Worm (Caenorhabditis elegans) whole organism, late embryonic: ENCODE results near the gene R144.11.

Experiments
- C08G9.2 ChIP-seq: sonication (generic microtip); optimal IDR thresholded peaks from 2 replicates; lab custom pipeline; 2016; ENCODE audit warnings: mild to moderate bottlenecking, missing genetic modification characterization, moderate library complexity, missing compliant biosample characterization
- K02D7.2 ChIP-seq: sonication (generic microtip); optimal IDR thresholded peaks from 2 replicates; lab custom pipeline; 2017; ENCODE audit warnings: mild to moderate bottlenecking, missing genetic modification characterization, missing compliant biosample characterization
- K09A11.1 ChIP-seq: sonication (generic microtip); optimal IDR thresholded peaks from 2 replicates; lab custom pipeline; 2017; ENCODE audit warnings: antibody characterized with exemption, mild to moderate bottlenecking, missing genetic modification characterization, missing compliant biosample characterization; ENCODE audit not compliant: insufficient read depth
- ahr-1 ChIP-seq: sonication (generic microtip); optimal IDR thresholded peaks from 2 replicates; lab custom pipeline; 2016; ENCODE audit warnings: missing genetic modification characterization, missing compliant biosample characterization
- ama-1 ChIP-seq: fragments of 150-350 bp; optimal IDR thresholded peaks from 2 replicates; lab custom pipeline; 2014
- ceh-14 ChIP-seq: sonication (generic microtip); optimal IDR thresholded peaks from 2 replicates; lab custom pipeline; 2016; ENCODE audit warnings: missing genotype, missing genetic modification characterization, missing compliant biosample characterization
- ceh-18 ChIP-seq: sonication (generic microtip); optimal IDR thresholded peaks from 2 replicates; lab custom pipeline; 2016; ENCODE audit warnings: missing genetic modification characterization, missing compliant biosample characterization
- ceh-2 ChIP-seq: sonication (generic microtip); optimal IDR thresholded peaks from 2 replicates; lab custom pipeline; 2016; ENCODE audit warnings: missing genotype, missing genetic modification characterization, missing compliant biosample characterization
- ceh-24 ChIP-seq: sonication (generic microtip); optimal IDR thresholded peaks from 2 replicates; lab custom pipeline; 2016; ENCODE audit warnings: mild to moderate bottlenecking, missing genetic modification characterization, missing compliant biosample characterization
- ceh-30 ChIP-seq: fragments of 150-350 bp; optimal IDR thresholded peaks from 2 replicates; lab custom pipeline; 2014; ENCODE audit warnings: missing biosample characterization, missing genetic modification characterization
- ceh-31 ChIP-seq: sonication (generic microtip); optimal IDR thresholded peaks from 2 replicates; lab custom pipeline; 2016; ENCODE audit warnings: missing genetic modification characterization, missing compliant biosample characterization
- ceh-48 ChIP-seq: sonication (generic microtip); optimal IDR thresholded peaks from 2 replicates; lab custom pipeline; 2016; ENCODE audit warnings: missing genetic modification characterization, inconsistent platforms, missing compliant biosample characterization
- elt-2 ChIP-seq: sonication (generic microtip); optimal IDR thresholded peaks from 2 replicates; lab custom pipeline; 2016; ENCODE audit warnings: missing genetic modification reagents, missing genetic modification characterization, missing compliant biosample characterization
- ets-4 ChIP-seq: sonication (generic microtip); optimal IDR thresholded peaks from 2 replicates; lab custom pipeline; 2016; ENCODE audit warnings: missing genetic modification characterization, missing compliant biosample characterization
- fax-1 ChIP-seq: sonication (generic microtip); optimal IDR thresholded peaks from 2 replicates; lab custom pipeline; 2016; ENCODE audit warnings: missing genotype, missing genetic modification characterization, missing compliant biosample characterization
- fkh-10 ChIP-seq: fragments of 150-350 bp; optimal IDR thresholded peaks from 2 replicates; lab custom pipeline; 2014; ENCODE audit warnings: missing biosample characterization, missing genetic modification reagents, missing genetic modification characterization
- gmeb-2 ChIP-seq: sonication (generic microtip); optimal IDR thresholded peaks from 2 replicates; lab custom pipeline; 2016; ENCODE audit warnings: missing genetic modification characterization, inconsistent platforms, missing compliant biosample characterization
- hlh-13 ChIP-seq: fragments of 200-800 bp; sonication (Bioruptor generic); optimal IDR thresholded peaks from 2 replicates; lab custom pipeline; 2018; ENCODE audit warnings: mild to moderate bottlenecking, missing genetic modification characterization, missing compliant biosample characterization
- hlh-30 ChIP-seq: sonication (generic microtip); optimal IDR thresholded peaks from 2 replicates; lab custom pipeline; 2017; ENCODE audit warnings: antibody characterized with exemption, missing genetic modification characterization, missing compliant biosample characterization; ENCODE audit not compliant: insufficient read depth
- hlh-6 ChIP-seq: sonication (generic microtip); optimal IDR thresholded peaks from 2 replicates; lab custom pipeline; 2016; ENCODE audit warnings: missing genotype, missing genetic modification characterization, missing compliant biosample characterization
- lim-6 ChIP-seq: sonication (generic microtip); optimal IDR thresholded peaks from 2 replicates; lab custom pipeline; 2016; ENCODE audit warnings: missing genetic modification characterization, missing compliant biosample characterization
- nfya-1 ChIP-seq: sonication (generic microtip); optimal IDR thresholded peaks from 2 replicates; lab custom pipeline; 2017; ENCODE audit warnings: missing genetic modification characterization, mild to moderate bottlenecking, missing compliant biosample characterization, antibody characterized with exemption, moderate library complexity
- nhr-232 ChIP-seq: sonication (generic microtip); optimal IDR thresholded peaks from 2 replicates; lab custom pipeline; 2016; ENCODE audit warnings: missing genetic modification characterization, missing compliant biosample characterization
- pax-1 ChIP-seq: fragments of 150-350 bp; optimal IDR thresholded peaks from 2 replicates; lab custom pipeline; 2014; ENCODE audit warnings: missing biosample characterization, missing genetic modification characterization
- pha-2 ChIP-seq: sonication (generic microtip); optimal IDR thresholded peaks from 2 replicates; lab custom pipeline; 2017; ENCODE audit warnings: mild to moderate bottlenecking, missing genetic modification characterization, missing compliant biosample characterization
- pqm-1 ChIP-seq: sonication (generic microtip); optimal IDR thresholded peaks from 2 replicates; lab custom pipeline; 2016; ENCODE audit warnings: missing genetic modification characterization, missing compliant biosample characterization
- pros-1 ChIP-seq: fragments of 150-350 bp; optimal IDR thresholded peaks from 2 replicates; lab custom pipeline; 2014; ENCODE audit warnings: missing biosample characterization, missing genetic modification reagents, missing genetic modification characterization
- ref-2 ChIP-seq: sonication (generic microtip); optimal IDR thresholded peaks from 2 replicates; lab custom pipeline; 2016; ENCODE audit warnings: missing genetic modification characterization, missing compliant biosample characterization
- rnt-1 ChIP-seq: sonication (generic microtip); optimal IDR thresholded peaks from 2 replicates; lab custom pipeline; 2016; ENCODE audit warnings: missing genetic modification characterization, missing compliant biosample characterization
- sox-2 ChIP-seq: fragments of 200-800 bp; sonication (Bioruptor generic); IDR thresholded peaks from 2 replicates; pipeline ENCODE4 v1.3.6; 2022; ENCODE audit warnings: missing genetic modification reagents, missing genetic modification characterization, missing compliant biosample characterization
- tbx-2 ChIP-seq: sonication (generic microtip); optimal IDR thresholded peaks from 2 replicates; lab custom pipeline; 2016; ENCODE audit warnings: missing genetic modification characterization, missing compliant biosample characterization
- tbx-7 ChIP-seq: sonication (generic microtip); optimal IDR thresholded peaks from 2 replicates; lab custom pipeline; 2016; ENCODE audit warnings: missing genotype, missing genetic modification characterization, missing compliant biosample characterization
- ttx-3 ChIP-seq: sonication (generic microtip); optimal IDR thresholded peaks from 2 replicates; lab custom pipeline; 2016; ENCODE audit warnings: missing genetic modification reagents, missing genetic modification characterization, missing compliant biosample characterization
- unc-42 ChIP-seq: sonication (generic microtip); optimal IDR thresholded peaks from 2 replicates; lab custom pipeline; 2016; ENCODE audit warnings: missing genotype, missing genetic modification characterization, missing compliant biosample characterization
- unc-55 ChIP-seq: sonication (generic microtip); optimal IDR thresholded peaks from 2 replicates; lab custom pipeline; 2017; ENCODE audit warnings: missing biosample characterization, missing genetic modification reagents, missing genetic modification characterization
- unc-86 ChIP-seq: sonication (generic microtip); optimal IDR thresholded peaks from 2 replicates; lab custom pipeline; 2016; ENCODE audit warnings: missing genetic modification characterization, missing compliant biosample characterization
- ztf-16 ChIP-seq: sonication (generic microtip); optimal IDR thresholded peaks from 2 replicates; lab custom pipeline; 2017; ENCODE audit warnings: missing genetic modification characterization, missing compliant biosample characterization

R144.11 gene

ce11 chrIII:5025136-5025629 is 16.6 kb upstream of the R144.11 start:
- TF ChIP-seq ama-1 (lab: Kevin White, UChicago) (peak; percentile 34), sox-2 (GFP tag; lab: Robert Waterston, UW) (no peak)

- TF ChIP-seq fkh-10 (no peak), elt-2 (tag; lab: Kevin White, UChicago) (no peak), sox-2 (GFP tag; lab: Robert Waterston, UW) (no peak), ceh-30 (tag; lab: Kevin White, UChicago) (no peak), ref-2 (peak; percentile 63), pros-1 (tag; lab: Kevin White, UChicago) (peak; percentile 14), rnt-1 (tag; lab: Kevin White, UChicago) (peak; percentile 35), tbx-7 (tag; lab: Kevin White, UChicago) (no peak), hlh-30 (tag; lab: Kevin White, UChicago) (peak; percentile 88), ceh-2 (tag; lab: Kevin White, UChicago) (peak; percentile 18), unc-55 (GFP tag; lab: Kevin White, UChicago) (peak; percentile 70), unc-86 (tag; lab: Kevin White, UChicago) (peak; percentile 7), nfya-1 (tag; lab: Kevin White, UChicago) (peak; percentile 68), ceh-18 (tag; lab: Kevin White, UChicago) (no peak), ztf-16 (tag; lab: Kevin White, UChicago) (no peak), tbx-2 (tag; lab: Kevin White, UChicago) (peak; percentile 17), ceh-48 (peak; percentile 83), ceh-31 (tag; lab: Kevin White, UChicago) (peak; percentile 53), ets-4 (tag; lab: Kevin White, UChicago) (peak; percentile 43), pha-2 (no peak), unc-42 (tag; lab: Kevin White, UChicago) (peak; percentile 27)
- TF ChIP-seq, all 69 proteins: peak for 13
These were observed 15.8 kb upstream of the R144.11 start, which contains the start of gene pcf-11 for ce11 chrIII:5024393-5024964. Gene pcf-11 (plus strand): TSS chrIII:5024914.

DNA sequence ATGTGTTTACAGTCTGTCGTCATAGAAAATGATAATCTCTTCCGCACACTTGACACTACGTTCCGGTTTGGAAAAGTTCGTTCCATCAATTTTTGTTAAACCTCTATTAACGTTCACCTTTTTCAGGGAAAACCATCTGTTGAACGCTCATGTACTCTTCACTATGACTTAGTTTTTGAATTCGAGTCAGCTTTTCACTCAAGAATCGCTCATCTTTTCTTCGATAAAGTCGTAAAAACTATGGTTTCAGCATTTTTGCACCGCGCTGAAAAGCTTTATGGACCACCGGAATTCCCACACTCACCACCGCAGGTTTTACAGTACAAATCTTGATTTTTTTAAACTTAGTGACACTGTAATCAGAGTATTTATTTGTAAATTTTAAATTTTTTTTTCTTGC is 15.0 kb upstream of the R144.11 start:
- TF ChIP-seq fax-1 (tag; lab: Kevin White, UChicago) (no peak), ref-2 (no peak), ceh-14 (tag; lab: Kevin White, UChicago) (no peak), ahr-1 (tag; lab: Kevin White, UChicago) (no peak), unc-86 (tag; lab: Kevin White, UChicago) (no peak), ceh-31 (tag; lab: Kevin White, UChicago) (no peak), pqm-1 (tag; lab: Kevin White, UChicago) (no peak), hlh-13 (GFP tag; lab: Kevin White, UChicago) (no peak), tbx-7 (tag; lab: Kevin White, UChicago) (no peak)

DNA sequence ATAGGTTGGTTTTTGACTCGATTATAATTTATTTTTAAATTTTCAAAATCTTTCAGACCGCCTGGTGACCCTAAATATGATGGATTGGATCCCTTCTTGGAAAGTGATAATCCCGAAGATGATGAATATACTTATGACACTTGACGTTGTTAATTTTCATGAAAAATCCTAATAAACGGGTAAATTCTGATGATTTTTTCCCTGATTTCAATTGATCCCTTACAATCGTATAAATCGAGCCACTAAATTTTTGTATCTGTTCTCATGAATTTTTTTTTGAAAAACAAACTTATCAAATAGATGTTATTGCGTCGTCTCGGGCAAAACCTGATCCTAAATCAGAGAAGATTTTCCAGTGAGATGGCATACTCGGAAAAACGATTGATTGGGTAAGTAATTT is 14.3 kb upstream of the R144.11 start, which contains the start of gene R144.13:
Gene R144.13, plus strand, starts transcription at position 301 of the 400 bp plus-strand sequence.
- TF ChIP-seq ceh-48 (no peak), ceh-24 (tag; lab: Kevin White, UChicago) (no peak), K02D7.2 (tag; lab: Kevin White, UChicago) (no peak), hlh-6 (no peak), ttx-3 (tag; lab: Kevin White, UChicago) (no peak), nhr-232 (no peak)

ce11 chrIII:5021689-5022088 is 13.1 kb upstream of the R144.11 start, which contains the start of gene R144.3:
Gene R144.3 (plus strand): TSS chrIII:5021989.
- TF ChIP-seq sox-2 (GFP tag; lab: Robert Waterston, UW) (no peak), C08G9.2 (tag; lab: Kevin White, UChicago) (no peak), ceh-31 (tag; lab: Kevin White, UChicago) (no peak), rnt-1 (tag; lab: Kevin White, UChicago) (no peak), tbx-7 (tag; lab: Kevin White, UChicago) (no peak), K09A11.1 (tag; lab: Kevin White, UChicago) (no peak), gmeb-2 (tag; lab: Kevin White, UChicago) (no peak), lim-6 (tag; lab: Kevin White, UChicago) (no peak), hlh-13 (GFP tag; lab: Kevin White, UChicago) (no peak), pax-1 (tag; lab: Kevin White, UChicago) (no peak)
